Fruit fly (Drosophila melanogaster): Measurements from ENCODE around the gene CG4953.

Gene CG4953

dm6 chr2L:10261774-10262173 is 4.7 kb upstream of the CG4953 start:
- TF ChIP-seq Sin3A (optimal IDR thresholded peaks at IDR 0.05) (no peak), h (optimal IDR thresholded peaks at IDR 0.05) (no peak), insv (optimal IDR thresholded peaks at IDR 0.05) (no peak), Myc (optimal IDR thresholded peaks at IDR 0.05) (no peak), ttk (optimal IDR thresholded peaks at IDR 0.05) (no peak), psq (optimal IDR thresholded peaks at IDR 0.05) (no peak)

dm6 chr2L:10263343-10263744 is 3.2 kb upstream of the CG4953 start, which contains the start of gene Rsf1:
Gene Rsf1 (minus strand): TSS chr2L:10263554.
- no peak for TF ChIP-seq ttk (optimal IDR thresholded peaks at IDR 0.05)

dm6 chr2L:10263830-10264634 is 2.5 kb upstream of the CG4953 start, which contains the start of gene REPTOR-BP:
Gene REPTOR-BP (plus strand): TSS chr2L:10264125.
- TF ChIP-seq Sin3A (optimal IDR thresholded peaks at IDR 0.05) = no peak
- no peak for TF ChIP-seq insv (optimal IDR thresholded peaks at IDR 0.05)
- no peak for TF ChIP-seq Myc (optimal IDR thresholded peaks at IDR 0.05)
- TF ChIP-seq ttk (optimal IDR thresholded peaks at IDR 0.05) = no peak
- no peak for TF ChIP-seq h (optimal IDR thresholded peaks at IDR 0.05)
- no peak for TF ChIP-seq psq (optimal IDR thresholded peaks at IDR 0.05)

- TF ChIP-seq Sin3A (optimal IDR thresholded peaks at IDR 0.05) (no peak), psq (optimal IDR thresholded peaks at IDR 0.05) (no peak), ttk (optimal IDR thresholded peaks at IDR 0.05) (no peak)
Measured at dm6 chr2L:10265129-10265528, 1.4 kb upstream of the CG4953 start, which contains the start of gene Mob3. Gene Mob3 (plus strand): TSS chr2L:10265336.

dm6 chr2L:10268688-10269087 is 2.2 kb downstream of the CG4953 start, which contains the start of gene CG4957:
Gene CG4957 (plus strand): TSS chr2L:10268872.
- TF ChIP-seq Sin3A (optimal IDR thresholded peaks at IDR 0.05) (no peak), psq (optimal IDR thresholded peaks at IDR 0.05) (no peak), Myc (optimal IDR thresholded peaks at IDR 0.05) (no peak), ttk (optimal IDR thresholded peaks at IDR 0.05) (no peak), h (optimal IDR thresholded peaks at IDR 0.05) (no peak), insv (optimal IDR thresholded peaks at IDR 0.05) (no peak)

- TF ChIP-seq Sin3A (optimal IDR thresholded peaks at IDR 0.05) (no peak), h (optimal IDR thresholded peaks at IDR 0.05) (no peak), Myc (optimal IDR thresholded peaks at IDR 0.05) (no peak), psq (optimal IDR thresholded peaks at IDR 0.05) (no peak), insv (optimal IDR thresholded peaks at IDR 0.05) (no peak), ttk (optimal IDR thresholded peaks at IDR 0.05) (no peak)
Measured at dm6 chr2L:10269854-10270253, 3.4 kb downstream of the CG4953 start, which contains the start of gene Mulk. Gene Mulk (plus strand): TSS chr2L:10270051.

dm6 chr2L:10272224-10272623 is 5.7 kb downstream of the CG4953 start, which contains the start of gene trk:
Gene trk (minus strand): TSS chr2L:10272324.
- TF ChIP-seq Myc (optimal IDR thresholded peaks at IDR 0.05) (no peak), h (optimal IDR thresholded peaks at IDR 0.05) (no peak), psq (optimal IDR thresholded peaks at IDR 0.05) (no peak), insv (optimal IDR thresholded peaks at IDR 0.05) (no peak)

- TF ChIP-seq insv (optimal IDR thresholded peaks at IDR 0.05) = no peak
Measured at dm6 chr2L:10276436-10276835, 9.9 kb downstream of the CG4953 start.

dm6 chr2L:10276846-10277245 is 10.3 kb downstream of the CG4953 start:
- TF ChIP-seq h (optimal IDR thresholded peaks at IDR 0.05) = no peak
- TF ChIP-seq Sin3A (optimal IDR thresholded peaks at IDR 0.05) = no peak
- TF ChIP-seq ttk (optimal IDR thresholded peaks at IDR 0.05) = no peak
- no peak for TF ChIP-seq psq (optimal IDR thresholded peaks at IDR 0.05)
- no peak for TF ChIP-seq Myc (optimal IDR thresholded peaks at IDR 0.05)
- TF ChIP-seq insv (optimal IDR thresholded peaks at IDR 0.05) = no peak

dm6 chr2L:10277362-10277761 is 10.9 kb downstream of the CG4953 start:
- TF ChIP-seq Sin3A (optimal IDR thresholded peaks at IDR 0.05) (no peak), h (optimal IDR thresholded peaks at IDR 0.05) (no peak), insv (optimal IDR thresholded peaks at IDR 0.05) (no peak), Myc (optimal IDR thresholded peaks at IDR 0.05) (no peak), ttk (optimal IDR thresholded peaks at IDR 0.05) (no peak), psq (optimal IDR thresholded peaks at IDR 0.05) (no peak)

- TF ChIP-seq insv (optimal IDR thresholded peaks at IDR 0.05) (no peak), Sin3A (optimal IDR thresholded peaks at IDR 0.05) (no peak), psq (optimal IDR thresholded peaks at IDR 0.05) (no peak), ttk (optimal IDR thresholded peaks at IDR 0.05) (no peak), h (optimal IDR thresholded peaks at IDR 0.05) (no peak), Myc (optimal IDR thresholded peaks at IDR 0.05) (no peak)
Measured at dm6 chr2L:10278658-10279057, 12.2 kb downstream of the CG4953 start, which contains the start of gene Utx. Gene Utx (minus strand): TSS chr2L:10278811.

- TF ChIP-seq h (optimal IDR thresholded peaks at IDR 0.05) (no peak), Sin3A (optimal IDR thresholded peaks at IDR 0.05) (no peak), Myc (optimal IDR thresholded peaks at IDR 0.05) (no peak), psq (optimal IDR thresholded peaks at IDR 0.05) (no peak), ttk (optimal IDR thresholded peaks at IDR 0.05) (no peak), insv (optimal IDR thresholded peaks at IDR 0.05) (no peak)
Measured at dm6 chr2L:10280772-10281171, 14.3 kb downstream of the CG4953 start, which contains the start of gene CG34043. Gene CG34043 (minus strand): TSS chr2L:10280872.

dm6 chr2L:10291276-10291675 is 24.8 kb downstream of the CG4953 start:
- TF ChIP-seq psq (optimal IDR thresholded peaks at IDR 0.05) = no peak

Data from Kc167 (cell line).